Worm (Caenorhabditis elegans): Measurements from ENCODE around the gene F32D8.7.

ce11 chrV:10889774-10890173, 8.5 kb upstream of the F32D8.7 start:
- TF ChIP-seq W03F9.2 (tag; optimal IDR thresholded peaks at IDR 0.05) (no peak), him-1 (tag; optimal IDR thresholded peaks at IDR 0.05) (no peak), dao-5 (tag; optimal IDR thresholded peaks at IDR 0.05) (no peak)

Measured in whole organism, L4/young adult.